Fruit fly (Drosophila melanogaster) whole organism, embryonic: ENCODE data around the gene hob.

ENCODE experiments used
- BtbVII ChIP-seq: fragments of 200-800 bp; sonication (Bioruptor generic); optimal IDR thresholded peaks from 3 replicates; lab custom pipeline; 2017; ENCODE audit warnings: missing biosample characterization, mild to moderate bottlenecking, missing genetic modification characterization
- CG10274 ChIP-seq: fragments of 200-800 bp; sonication (Bioruptor generic); optimal IDR thresholded peaks from 3 replicates; lab custom pipeline; 2017; ENCODE audit warnings: missing biosample characterization, mild to moderate bottlenecking, missing genetic modification characterization
- CG10565 ChIP-seq: fragments of 200-800 bp; sonication (Bioruptor generic); optimal IDR thresholded peaks from 3 replicates; lab custom pipeline; 2016; ENCODE audit warnings: missing biosample characterization, mild to moderate bottlenecking, missing genetic modification characterization
- CG10979 ChIP-seq: fragments of 200-800 bp; sonication (Bioruptor generic); optimal IDR thresholded peaks from 2 replicates; lab custom pipeline; 2018; ENCODE audit warnings: missing biosample characterization, mild to moderate bottlenecking, missing genetic modification characterization, moderate library complexity
- CG11085 ChIP-seq: fragments of 200-800 bp; sonication (Bioruptor generic); IDR thresholded peaks from 2 replicates; pipeline ENCODE4 v1.3.6; 2022; ENCODE audit warnings: missing biosample characterization, missing genetic modification characterization
- CG11696 ChIP-seq: fragments of 200-800 bp; sonication (Bioruptor generic); IDR thresholded peaks from 2 replicates; pipeline ENCODE4 v1.3.6; 2022; ENCODE audit warnings: missing biosample characterization, missing genetic modification characterization
- CG12155 ChIP-seq: fragments of 200-800 bp; sonication (Bioruptor generic); optimal IDR thresholded peaks from 3 replicates; lab custom pipeline; 2016; ENCODE audit warnings: missing biosample characterization, missing genetic modification characterization
- CG13894 ChIP-seq: fragments of 200-800 bp; sonication (Bioruptor generic); optimal IDR thresholded peaks from 3 replicates; lab custom pipeline; 2018; ENCODE audit warnings: missing biosample characterization, mild to moderate bottlenecking, missing genetic modification characterization, moderate library complexity
- CG18599 ChIP-seq: fragments of 200-800 bp; sonication (Bioruptor generic); optimal IDR thresholded peaks from 3 replicates; lab custom pipeline; 2017; ENCODE audit warnings: missing biosample characterization, missing genetic modification characterization, mild to moderate bottlenecking, moderate library complexity, missing genetic modification reagents
- CG2129 ChIP-seq: fragments of 200-800 bp; sonication (Bioruptor generic); IDR thresholded peaks from 2 replicates; pipeline ENCODE4 v1.3.6; 2022; ENCODE audit warnings: missing biosample characterization, missing genetic modification characterization; ENCODE audit not compliant: partially characterized antibody
- CG30403 ChIP-seq: fragments of 200-800 bp; sonication (Bioruptor generic); optimal IDR thresholded peaks from 3 replicates; lab custom pipeline; 2016; ENCODE audit warnings: missing biosample characterization, missing genetic modification characterization
- CG31388 ChIP-seq: fragments of 200-800 bp; sonication (Bioruptor generic); optimal IDR thresholded peaks from 2 replicates; lab custom pipeline; 2016; ENCODE audit warnings: missing biosample characterization, missing genetic modification characterization
- CG3163 ChIP-seq: fragments of 200-800 bp; sonication (Bioruptor generic); optimal IDR thresholded peaks from 3 replicates; lab custom pipeline; 2016; ENCODE audit warnings: missing biosample characterization, missing genetic modification characterization
- CG32772 ChIP-seq: fragments of 200-800 bp; sonication (Bioruptor generic); IDR thresholded peaks from 2 replicates; pipeline ENCODE4 v1.3.6; 2022; ENCODE audit warnings: missing biosample characterization, missing genetic modification characterization
- CG4617 ChIP-seq: fragments of 200-800 bp; sonication (Bioruptor generic); optimal IDR thresholded peaks from 3 replicates; lab custom pipeline; 2016; ENCODE audit warnings: missing biosample characterization, missing genetic modification characterization, borderline replicate concordance
- CG6175 ChIP-seq: fragments of 200-800 bp; sonication (Bioruptor generic); IDR thresholded peaks from 3 replicates; pipeline ENCODE4 v1.3.6; 2022; ENCODE audit warnings: missing biosample characterization, missing genetic modification characterization
- CG6272 ChIP-seq: fragments of 200-800 bp; sonication (Bioruptor generic); IDR thresholded peaks from 2 replicates; pipeline ENCODE4 v1.3.6; 2022; ENCODE audit warnings: missing biosample characterization, missing genetic modification characterization
- CG7928 ChIP-seq: fragments of 200-800 bp; sonication (Bioruptor generic); optimal IDR thresholded peaks from 2 replicates; lab custom pipeline; 2017; ENCODE audit warnings: missing biosample characterization, mild to moderate bottlenecking, missing genetic modification characterization
- CG8089 ChIP-seq: fragments of 200-800 bp; sonication (Bioruptor generic); optimal IDR thresholded peaks from 3 replicates; lab custom pipeline; 2016; ENCODE audit warnings: missing biosample characterization, missing genetic modification characterization
- CG9215 ChIP-seq: fragments of 200-800 bp; sonication (Bioruptor generic); IDR thresholded peaks from 2 replicates; pipeline ENCODE4 v1.3.6; 2022; ENCODE audit warnings: missing biosample characterization, missing genetic modification characterization
- Camta ChIP-seq: fragments of 200-800 bp; sonication (Bioruptor generic); optimal IDR thresholded peaks from 2 replicates; lab custom pipeline; 2016; ENCODE audit warnings: missing biosample characterization, missing genetic modification characterization
- Dad ChIP-seq: fragments of 200-800 bp; sonication (Bioruptor generic); optimal IDR thresholded peaks from 3 replicates; lab custom pipeline; 2016; ENCODE audit warnings: missing biosample characterization, missing genetic modification characterization
- Dip2 ChIP-seq: fragments of 200-800 bp; sonication (Bioruptor generic); IDR thresholded peaks from 2 replicates; pipeline ENCODE4 v1.3.6; 2022; ENCODE audit warnings: missing biosample characterization, missing genetic modification characterization
- Ets97D ChIP-seq: fragments of 200-800 bp; sonication (Bioruptor generic); optimal IDR thresholded peaks from 3 replicates; lab custom pipeline; 2016; ENCODE audit warnings: missing biosample characterization, missing genetic modification characterization
- HLH3B ChIP-seq: fragments of 200-800 bp; sonication (Bioruptor generic); IDR thresholded peaks from 2 replicates; pipeline ENCODE4 v1.3.6; 2022; ENCODE audit warnings: missing biosample characterization, missing genetic modification characterization
- HLHmδ ChIP-seq: fragments of 200-800 bp; sonication (Bioruptor generic); optimal IDR thresholded peaks from 2 replicates; lab custom pipeline; 2018; ENCODE audit warnings: missing biosample characterization, mild to moderate bottlenecking, missing genetic modification characterization, moderate library complexity
- Jarid2 ChIP-seq: fragments of 200-800 bp; sonication (Bioruptor generic); optimal IDR thresholded peaks from 3 replicates; lab custom pipeline; 2017; ENCODE audit warnings: mild to moderate bottlenecking, missing biosample characterization, missing genetic modification reagents, missing genetic modification characterization
- Oaz ChIP-seq: fragments of 200-800 bp; sonication (Bioruptor generic); IDR thresholded peaks from 2 replicates; pipeline ENCODE4 v1.3.6; 2022; ENCODE audit warnings: missing biosample characterization, missing genetic modification characterization
- Sox102F ChIP-seq: fragments of 200-800 bp; sonication (Bioruptor generic); optimal IDR thresholded peaks from 2 replicates; lab custom pipeline; 2018; ENCODE audit warnings: missing biosample characterization, mild to moderate bottlenecking, missing genetic modification characterization, moderate library complexity
- Vsx1 ChIP-seq: fragments of 200-800 bp; sonication (Bioruptor generic); optimal IDR thresholded peaks from 2 replicates; lab custom pipeline; 2017; ENCODE audit warnings: missing biosample characterization, mild to moderate bottlenecking, missing genetic modification characterization, missing genetic modification reagents
- bcd ChIP-seq: fragments of 200-800 bp; sonication (Bioruptor generic); optimal IDR thresholded peaks from 2 replicates; lab custom pipeline; 2017; ENCODE audit warnings: missing biosample characterization, mild to moderate bottlenecking, missing genetic modification characterization
- caup ChIP-seq: fragments of 200-800 bp; sonication (Bioruptor generic); optimal IDR thresholded peaks from 3 replicates; lab custom pipeline; 2017; ENCODE audit warnings: missing biosample characterization, mild to moderate bottlenecking, missing genetic modification characterization, moderate library complexity; ENCODE audit not compliant: severe bottlenecking
- corto ChIP-seq: fragments of 200-800 bp; sonication (Bioruptor generic); optimal IDR thresholded peaks from 2 replicates; lab custom pipeline; 2016; ENCODE audit warnings: missing biosample characterization, mild to moderate bottlenecking, missing genetic modification characterization, moderate library complexity
- crol ChIP-seq: fragments of 200-800 bp; sonication (Bioruptor generic); IDR thresholded peaks from 2 replicates; pipeline ENCODE4 v1.3.6; 2022; ENCODE audit warnings: missing biosample characterization, missing genetic modification characterization
- danr ChIP-seq: fragments of 200-800 bp; sonication (Bioruptor generic); IDR thresholded peaks from 2 replicates; pipeline ENCODE4 v1.3.6; 2022; ENCODE audit warnings: missing biosample characterization, missing genetic modification characterization
- dm ChIP-seq: fragments of 200-800 bp; sonication (Bioruptor generic); optimal IDR thresholded peaks from 3 replicates; lab custom pipeline; 2016; ENCODE audit warnings: missing biosample characterization, missing genetic modification characterization
- en ChIP-seq: fragments of 200-800 bp; sonication (Bioruptor generic); optimal IDR thresholded peaks from 2 replicates; lab custom pipeline; 2016; ENCODE audit warnings: missing biosample characterization, missing genetic modification characterization
- hth ChIP-seq: fragments of >200 bp; optimal IDR thresholded peaks from 2 replicates; lab custom pipeline; 2017; ENCODE audit warnings: inconsistent platforms
- jing ChIP-seq: fragments of 200-800 bp; sonication (Bioruptor generic); optimal IDR thresholded peaks from 2 replicates; lab custom pipeline; 2018; ENCODE audit warnings: missing biosample characterization, mild to moderate bottlenecking, missing genetic modification characterization
- kah ChIP-seq: fragments of 200-800 bp; sonication (Bioruptor generic); optimal IDR thresholded peaks from 2 replicates; lab custom pipeline; 2018; ENCODE audit warnings: missing biosample characterization, mild to moderate bottlenecking, missing genetic modification characterization
- oc ChIP-seq: fragments of 200-800 bp; sonication (Bioruptor generic); optimal IDR thresholded peaks from 2 replicates; lab custom pipeline; 2018; ENCODE audit warnings: missing biosample characterization, mild to moderate bottlenecking, missing genetic modification characterization, moderate library complexity
- p53 ChIP-seq: fragments of 200-800 bp; sonication (Bioruptor generic); optimal IDR thresholded peaks from 2 replicates; lab custom pipeline; 2016; ENCODE audit warnings: missing biosample characterization, missing genetic modification characterization
- pita ChIP-seq: fragments of 200-800 bp; sonication (Bioruptor generic); optimal IDR thresholded peaks from 2 replicates; lab custom pipeline; 2017; ENCODE audit warnings: missing biosample characterization, mild to moderate bottlenecking, missing genetic modification characterization
- run ChIP-seq: fragments of 200-800 bp; sonication (Bioruptor generic); optimal IDR thresholded peaks from 3 replicates; lab custom pipeline; 2018; ENCODE audit warnings: missing biosample characterization, mild to moderate bottlenecking, missing genetic modification characterization
- sisA ChIP-seq: fragments of 200-800 bp; sonication (Bioruptor generic); IDR thresholded peaks from 2 replicates; pipeline ENCODE4 v1.3.6; 2022; ENCODE audit warnings: missing biosample characterization, missing genetic modification characterization
- trh ChIP-seq: fragments of 200-800 bp; sonication (Bioruptor generic); optimal IDR thresholded peaks from 2 replicates; lab custom pipeline; 2016; ENCODE audit warnings: missing biosample characterization, missing genetic modification characterization
- vvl ChIP-seq: fragments of 200-800 bp; sonication (Bioruptor generic); IDR thresholded peaks from 2 replicates; pipeline ENCODE4 v1.3.6; 2022; ENCODE audit warnings: missing biosample characterization, missing genetic modification characterization
- wdn ChIP-seq: fragments of 200-800 bp; sonication (Bioruptor generic); IDR thresholded peaks from 2 replicates; pipeline ENCODE4 v1.3.6; 2022; ENCODE audit warnings: missing biosample characterization, missing genetic modification characterization
- zen2 ChIP-seq: fragments of 200-800 bp; sonication (Bioruptor generic); IDR thresholded peaks from 3 replicates; pipeline ENCODE4 v1.3.6; 2022; ENCODE audit warnings: missing biosample characterization, missing genetic modification characterization; ENCODE audit not compliant: partially characterized antibody

Gene hob

dm6 chr3L:3249997-3250774 lies 31.5 kb upstream of the hob start (continued):
- TF ChIP-seq CG4617 (peak; percentile 85), CG30403 (peak; percentile 98), caup (GFP tag; lab: Kevin White, UChicago) (peak; percentile 91), CG9215 (GFP tag; lab: Robert Waterston, UW) (peak; percentile 87), crol (no peak), CG8089 (GFP tag; lab: Kevin White, UChicago) (peak; percentile 94), CG3163 (GFP tag; lab: Kevin White, UChicago) (peak; percentile 79), Jarid2 (GFP tag; lab: Kevin White, UChicago) (peak; percentile 74), CG32772 (GFP tag; lab: Robert Waterston, UW) (peak; percentile 72), CG13894 (peak; percentile 18), jing (GFP tag; lab: Kevin White, UChicago) (peak; percentile 88), en (GFP tag; lab: Kevin White, UChicago) (peak; percentile 80), wdn (GFP tag; lab: Robert Waterston, UW) (no peak; the same call in none of the 2 replicates), Dad (GFP tag; lab: Kevin White, UChicago) (peak; percentile 93), CG7928 (GFP tag; lab: Kevin White, UChicago) (peak; percentile 74), bcd (GFP tag; lab: Kevin White, UChicago) (peak; percentile 95), CG6175 (GFP tag; lab: Robert Waterston, UW) (peak; percentile 51; the same call in 1 of the 3 replicates), pita (no peak), CG12155 (GFP tag; lab: Kevin White, UChicago) (peak; percentile 89), run (tag; lab: Kevin White, UChicago) (peak; percentile 83), vvl (GFP tag; lab: Robert Waterston, UW) (peak; percentile 79), CG11085 (peak; percentile 72; the same call in 1 of the 2 replicates), Dip2 (GFP tag; lab: Robert Waterston, UW) (no peak), dm (GFP tag; lab: Kevin White, UChicago) (peak; percentile 87), Camta (peak; percentile 96), CG6272 (GFP tag; lab: Robert Waterston, UW) (peak; percentile 78), Sox102F (GFP tag; lab: Kevin White, UChicago) (peak; percentile 94), trh (GFP tag; lab: Kevin White, UChicago) (peak; percentile 87), HLHmδ (GFP tag; lab: Kevin White, UChicago) (no peak), Oaz (GFP tag; lab: Robert Waterston, UW) (peak; percentile 66), BtbVII (GFP tag; lab: Kevin White, UChicago) (peak; percentile 91), sisA (GFP tag; lab: Robert Waterston, UW) (peak; percentile 88), zen2 (GFP tag; lab: Robert Waterston, UW) (0 out of 3 replicates have a peak, but pooled peaks have one; percentile 6), danr (GFP tag; lab: Robert Waterston, UW) (peak; percentile 83), CG10979 (tag; lab: Kevin White, UChicago) (peak; percentile 97), corto (GFP tag; lab: Kevin White, UChicago) (peak; percentile 37), HLH3B (GFP tag; lab: Robert Waterston, UW) (peak; percentile 85), CG10565 (GFP tag; lab: Kevin White, UChicago) (peak; percentile 80), CG2129 (GFP tag; lab: Robert Waterston, UW) (no peak), CG31388 (GFP tag; lab: Kevin White, UChicago) (peak; percentile 78), kah (peak; percentile 73), p53 (peak; percentile 65), CG18599 (GFP tag; lab: Kevin White, UChicago) (peak; percentile 93), Vsx1 (GFP tag; lab: Kevin White, UChicago) (peak; percentile 83), CG11696 (GFP tag; lab: Robert Waterston, UW) (no peak), Ets97D (GFP tag; lab: Kevin White, UChicago) (peak; percentile 80), CG10274 (GFP tag; lab: Kevin White, UChicago) (peak; percentile 84), hth (no peak), oc (tag; lab: Kevin White, UChicago) (peak; percentile 86)
